Worm (Caenorhabditis elegans) whole organism, young adult: Measurements from ENCODE around the gene hlh-11.

Experiments used
- hlh-12 ChIP-seq: sonication (generic microtip); optimal IDR thresholded peaks from 2 replicates; lab custom pipeline; 2016; ENCODE audit warnings: missing genetic modification characterization, missing compliant biosample characterization
- lin-40 ChIP-seq: sonication (generic microtip); optimal IDR thresholded peaks from 2 replicates; lab custom pipeline; 2016; ENCODE audit warnings: missing genetic modification characterization, mild to moderate bottlenecking, missing compliant biosample characterization, missing genotype, missing genetic modification reagents
- rpc-1 ChIP-seq, 2 experiments: fragments of 150-350 bp in 1 of 2; sonication (generic microtip) in 1 of 2; optimal IDR thresholded peaks; 2 replicates each; lab custom pipeline; 2014 to 2018; ENCODE audit warnings: missing biosample characterization in 1 of 2, missing genetic modification characterization in 1 of 2, missing genetic modification reagents in 1 of 2, missing genotype in 1 of 2
- sdz-38 ChIP-seq: sonication (generic microtip); optimal IDR thresholded peaks from 2 replicates; lab custom pipeline; 2016; ENCODE audit warnings: missing genotype, missing genetic modification characterization, missing compliant biosample characterization
- unc-130 ChIP-seq: sonication (generic microtip); optimal IDR thresholded peaks from 2 replicates; lab custom pipeline; 2016; ENCODE audit warnings: missing genetic modification reagents, missing genetic modification characterization, missing compliant biosample characterization
- unc-62 ChIP-seq: fragments of 150-350 bp; optimal IDR thresholded peaks from 2 replicates; lab custom pipeline; 2014; ENCODE audit warnings: missing biosample characterization, missing genetic modification reagents, missing genetic modification characterization

DNA sequence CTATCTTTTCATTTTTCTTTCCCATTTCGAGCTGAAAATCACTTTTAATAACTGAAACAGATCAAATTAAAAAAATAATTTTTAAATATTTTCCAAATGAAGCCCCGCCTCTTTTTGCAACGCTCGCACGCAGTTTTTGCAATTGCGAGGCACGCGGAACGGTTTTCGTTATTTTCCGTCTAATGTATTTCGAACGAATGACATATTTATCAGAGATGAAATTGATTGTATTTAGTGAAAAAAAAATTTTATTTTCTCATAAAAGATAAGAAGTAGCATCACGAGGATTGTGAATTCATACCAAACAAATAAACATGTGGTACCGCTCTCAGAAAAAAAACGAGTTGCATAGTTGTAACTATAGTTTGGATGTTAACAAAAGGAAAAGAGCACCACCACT is 10.3 kb downstream of the hlh-11 start, which contains the start of gene rpac-19:
- TF ChIP-seq rpc-1 (optimal IDR thresholded peaks at IDR 0.05; lab: Kevin White, UChicago) (peak; percentile 37), rpc-1 (tag; optimal IDR thresholded peaks at IDR 0.05; lab: Kevin White, UChicago) (no peak), unc-62 (GFP tag; lab: Kevin White, UChicago) (no peak), lin-40 (tag; lab: Kevin White, UChicago) (peak; percentile 58), unc-130 (GFP tag; lab: Kevin White, UChicago) (peak; percentile 78), hlh-12 (tag; lab: Kevin White, UChicago) (no peak), sdz-38 (tag; lab: Kevin White, UChicago) (no peak)
